Worm (Caenorhabditis elegans) whole organism, young adult: ENCODE measurements around the gene B0034.7.

Experiments used
- B0261.1 ChIP-seq: sonication (generic microtip); optimal IDR thresholded peaks from 2 replicates; lab custom pipeline; 2016; ENCODE audit warnings: mild to moderate bottlenecking, missing genetic modification characterization, moderate library complexity, missing compliant biosample characterization
- F10E7.11 ChIP-seq: sonication (generic microtip); optimal IDR thresholded peaks from 2 replicates; lab custom pipeline; 2017; ENCODE audit warnings: mild to moderate bottlenecking, missing genetic modification characterization, moderate library complexity, missing compliant biosample characterization
- F49E8.2 ChIP-seq: sonication (generic microtip); optimal IDR thresholded peaks from 3 replicates; lab custom pipeline; 2017; ENCODE audit warnings: missing genetic modification characterization, mild to moderate bottlenecking, missing compliant biosample characterization, antibody characterized with exemption, moderate library complexity; ENCODE audit not compliant: insufficient read depth
- T07F8.4 ChIP-seq: sonication (generic microtip); optimal IDR thresholded peaks from 2 replicates; lab custom pipeline; 2016; ENCODE audit warnings: mild to moderate bottlenecking, missing genetic modification characterization, moderate library complexity, missing compliant biosample characterization
- Y53G8AR.9 ChIP-seq: fragments of 200-800 bp; sonication (Bioruptor generic); conservative IDR thresholded peaks from 2 replicates; pipeline ENCODE4 v1.3.6; 2022; ENCODE audit warnings: missing genetic modification reagents, missing genetic modification characterization, missing compliant biosample characterization
- Y79H2A.3 ChIP-seq: fragments of 200-800 bp; sonication (Bioruptor generic); conservative IDR thresholded peaks from 2 replicates; pipeline ENCODE4 v1.3.6; 2022; ENCODE audit warnings: missing genetic modification reagents, missing genetic modification characterization, missing compliant biosample characterization
- aptf-2 ChIP-seq: fragments of 200-800 bp; sonication (Bioruptor generic); conservative IDR thresholded peaks from 2 replicates; pipeline ENCODE4 v1.3.6; 2022; ENCODE audit warnings: missing genetic modification reagents, missing genetic modification characterization, missing compliant biosample characterization
- aptf-3 ChIP-seq: fragments of 200-800 bp; sonication (Bioruptor generic); IDR thresholded peaks from 2 replicates; pipeline ENCODE4 v1.3.6; 2022; ENCODE audit warnings: missing genetic modification characterization, missing compliant biosample characterization
- attf-3 ChIP-seq: fragments of 200-800 bp; sonication (Bioruptor generic); conservative IDR thresholded peaks from 2 replicates; pipeline ENCODE4 v1.3.6; 2022; ENCODE audit warnings: missing genetic modification reagents, missing genetic modification characterization, missing compliant biosample characterization
- attf-5 ChIP-seq: fragments of 200-800 bp; sonication (Bioruptor generic); optimal IDR thresholded peaks from 2 replicates; lab custom pipeline; 2018; ENCODE audit warnings: mild to moderate bottlenecking, missing genetic modification characterization, missing compliant biosample characterization
- bed-1 ChIP-seq: fragments of 200-800 bp; sonication (Bioruptor generic); IDR thresholded peaks from 2 replicates; pipeline ENCODE4 v1.3.6; 2022; ENCODE audit warnings: missing genetic modification reagents, missing genetic modification characterization, missing compliant biosample characterization
- ccch-3 ChIP-seq: fragments of 200-800 bp; sonication (Bioruptor generic); optimal IDR thresholded peaks from 2 replicates; lab custom pipeline; 2018; ENCODE audit warnings: mild to moderate bottlenecking, missing genetic modification characterization, missing compliant biosample characterization
- ceh-40 ChIP-seq: fragments of 200-800 bp; sonication (Bioruptor generic); IDR thresholded peaks from 2 replicates; pipeline ENCODE4 v1.3.6; 2022; ENCODE audit warnings: missing genetic modification characterization, missing compliant biosample characterization
- ceh-58 ChIP-seq: fragments of 200-800 bp; sonication (Bioruptor generic); IDR thresholded peaks from 2 replicates; pipeline ENCODE4 v1.3.6; 2022; ENCODE audit warnings: missing genetic modification characterization, missing compliant biosample characterization
- ceh-79 ChIP-seq: sonication (generic microtip); optimal IDR thresholded peaks from 2 replicates; lab custom pipeline; 2017; ENCODE audit warnings: mild to moderate bottlenecking, missing genetic modification characterization, missing compliant biosample characterization
- chd-7 ChIP-seq: sonication (generic microtip); optimal IDR thresholded peaks from 2 replicates; lab custom pipeline; 2016; ENCODE audit warnings: mild to moderate bottlenecking, missing genetic modification characterization, moderate library complexity, missing compliant biosample characterization
- dpff-1 ChIP-seq: sonication (generic microtip); optimal IDR thresholded peaks from 2 replicates; lab custom pipeline; 2017; ENCODE audit warnings: mild to moderate bottlenecking, missing genetic modification characterization, missing compliant biosample characterization
- egrh-3 ChIP-seq: fragments of 200-800 bp; sonication (Bioruptor generic); IDR thresholded peaks from 2 replicates; pipeline ENCODE4 v1.3.6; 2022; ENCODE audit warnings: missing genetic modification reagents, missing genetic modification characterization, missing compliant biosample characterization
- ets-4 ChIP-seq: fragments of 200-800 bp; sonication (Bioruptor generic); optimal IDR thresholded peaks from 2 replicates; lab custom pipeline; 2018; ENCODE audit warnings: mild to moderate bottlenecking, missing genetic modification characterization, missing compliant biosample characterization
- hsf-1 ChIP-seq: fragments of 200-800 bp; sonication (Bioruptor generic); IDR thresholded peaks from 2 replicates; pipeline ENCODE4 v1.3.6; 2022; ENCODE audit warnings: missing genetic modification reagents, missing genetic modification characterization, missing compliant biosample characterization
- lin-35 ChIP-seq, 3 experiments: fragments of 150-350 bp in 2 of 3; sonication (generic microtip) in 1 of 3; optimal IDR thresholded peaks; 2 replicates each; lab custom pipeline; 2014 to 2018; ENCODE audit warnings: missing biosample characterization in 3 of 3, missing genetic modification characterization in 3 of 3, missing genetic modification reagents in 3 of 3
- lin-40 ChIP-seq: sonication (generic microtip); optimal IDR thresholded peaks from 2 replicates; lab custom pipeline; 2016; ENCODE audit warnings: missing genetic modification characterization, mild to moderate bottlenecking, missing compliant biosample characterization, missing genotype, missing genetic modification reagents
- mes-4 ChIP-seq: sonication (generic microtip); optimal IDR thresholded peaks from 2 replicates; lab custom pipeline; 2016; ENCODE audit warnings: missing genotype, missing genetic modification characterization, missing compliant biosample characterization
- nfya-1 ChIP-seq: sonication (generic microtip); optimal IDR thresholded peaks from 2 replicates; lab custom pipeline; 2017; ENCODE audit warnings: antibody characterized with exemption, missing compliant biosample characterization, missing genetic modification characterization, borderline replicate concordance; ENCODE audit not compliant: insufficient read depth
- nfyb-1 ChIP-seq: fragments of 200-800 bp; sonication (Bioruptor generic); IDR thresholded peaks from 2 replicates; pipeline ENCODE4 v1.3.6; 2022; ENCODE audit warnings: missing genetic modification reagents, missing genetic modification characterization, missing compliant biosample characterization
- nhr-27 ChIP-seq: fragments of 200-800 bp; sonication (Bioruptor generic); optimal IDR thresholded peaks from 2 replicates; lab custom pipeline; 2018; ENCODE audit warnings: mild to moderate bottlenecking, missing genetic modification characterization, moderate library complexity, missing compliant biosample characterization
- nhr-80 ChIP-seq: sonication (generic microtip); optimal IDR thresholded peaks from 2 replicates; lab custom pipeline; 2016; ENCODE audit warnings: missing genetic modification characterization, missing compliant biosample characterization
- nhr-90 ChIP-seq: sonication (generic microtip); optimal IDR thresholded peaks from 2 replicates; lab custom pipeline; 2016; ENCODE audit warnings: missing genotype, mild to moderate bottlenecking, missing genetic modification characterization, missing compliant biosample characterization
- pha-4 ChIP-seq: fragments of 150-350 bp; sonication (generic microtip); optimal IDR thresholded peaks from 2 replicates; lab custom pipeline; 2014; ENCODE audit warnings: missing biosample characterization, missing genetic modification reagents, missing genetic modification characterization
- sdz-38 ChIP-seq: sonication (generic microtip); optimal IDR thresholded peaks from 2 replicates; lab custom pipeline; 2016; ENCODE audit warnings: missing genotype, missing genetic modification characterization, missing compliant biosample characterization
- sea-2 ChIP-seq: fragments of 200-800 bp; sonication (Bioruptor generic); IDR thresholded peaks from 2 replicates; pipeline ENCODE4 v1.3.6; 2022; ENCODE audit warnings: missing genetic modification characterization, missing compliant biosample characterization
- snpc-1.3 ChIP-seq: sonication (generic microtip); optimal IDR thresholded peaks from 2 replicates; lab custom pipeline; 2017; ENCODE audit warnings: missing genetic modification characterization, mild to moderate bottlenecking, missing compliant biosample characterization, antibody characterized with exemption, moderate library complexity, missing genotype, missing genetic modification reagents; ENCODE audit not compliant: insufficient read depth
- tbp1 ChIP-seq: fragments of 200-800 bp; sonication (Bioruptor generic); optimal IDR thresholded peaks from 2 replicates; lab custom pipeline; 2018; ENCODE audit warnings: mild to moderate bottlenecking, missing genetic modification characterization, missing compliant biosample characterization
- tbx-9 ChIP-seq: sonication (generic microtip); optimal IDR thresholded peaks from 2 replicates; lab custom pipeline; 2016; ENCODE audit warnings: borderline replicate concordance, missing genetic modification characterization, inconsistent platforms, missing compliant biosample characterization
- unc-130 ChIP-seq: sonication (generic microtip); optimal IDR thresholded peaks from 2 replicates; lab custom pipeline; 2016; ENCODE audit warnings: missing genetic modification reagents, missing genetic modification characterization, missing compliant biosample characterization
- xnd-1 ChIP-seq: sonication (generic microtip); optimal IDR thresholded peaks from 2 replicates; lab custom pipeline; 2016; ENCODE audit warnings: missing genotype, missing genetic modification reagents, missing genetic modification characterization, missing compliant biosample characterization
- zfh-2 ChIP-seq: fragments of 200-800 bp; sonication (Bioruptor generic); conservative IDR thresholded peaks from 2 replicates; pipeline ENCODE4 v1.3.6; 2022; ENCODE audit warnings: missing genetic modification reagents, missing genetic modification characterization, missing compliant biosample characterization
- zim-3 ChIP-seq: sonication (generic microtip); optimal IDR thresholded peaks from 2 replicates; lab custom pipeline; 2017; ENCODE audit warnings: mild to moderate bottlenecking, missing genetic modification characterization, moderate library complexity, missing compliant biosample characterization
- ztf-25 ChIP-seq: fragments of 200-800 bp; sonication (Bioruptor generic); IDR thresholded peaks from 2 replicates; pipeline ENCODE4 v1.3.6; 2022; ENCODE audit warnings: missing genetic modification reagents, missing genetic modification characterization, missing compliant biosample characterization

Gene B0034.7

DNA sequence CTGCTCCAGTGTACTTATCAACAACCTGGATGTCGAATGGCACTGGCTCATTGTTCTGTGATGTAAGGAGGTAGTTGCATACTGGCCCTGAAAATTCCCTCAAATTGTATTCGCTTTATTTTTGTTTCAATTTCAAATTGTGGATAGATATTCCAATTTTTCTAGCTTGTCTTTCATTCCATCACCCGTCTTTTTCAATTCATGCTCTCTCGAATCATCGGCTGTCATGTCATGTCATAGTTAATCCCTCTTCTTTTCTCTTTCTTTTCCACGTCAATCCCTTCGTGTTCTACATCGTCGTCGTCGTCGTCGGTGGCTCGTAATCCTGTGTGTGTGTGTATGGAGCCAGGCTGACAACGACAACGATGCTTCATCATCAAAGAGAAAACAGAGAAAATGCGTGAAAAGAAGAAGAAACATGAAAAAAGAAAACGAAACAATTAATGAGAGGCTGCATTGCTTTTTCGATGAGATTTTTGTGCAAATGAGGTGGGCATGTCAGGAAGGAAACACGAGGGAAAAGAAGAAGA lies 5.7 kb upstream of the B0034.7 start:
- no peak for TF ChIP-seq Y79H2A.3 (GFP tag; lab: Robert Waterston, UW)
- no peak for TF ChIP-seq nfya-1 (tag; lab: Kevin White, UChicago)
- TF ChIP-seq egrh-3 (GFP tag; lab: Robert Waterston, UW), result no peak
- TF ChIP-seq pha-4 (tag; lab: Kevin White, UChicago), result no peak
- TF ChIP-seq sdz-38 (tag; lab: Kevin White, UChicago), result no peak
- no peak for TF ChIP-seq T07F8.4 (tag; lab: Kevin White, UChicago)
- no peak for TF ChIP-seq attf-3 (GFP tag; lab: Robert Waterston, UW)
- no peak for TF ChIP-seq bed-1 (GFP tag; lab: Robert Waterston, UW)
- TF ChIP-seq dpff-1 (tag; lab: Kevin White, UChicago), result no peak
- no peak for TF ChIP-seq unc-130
- no peak for TF ChIP-seq ceh-79 (tag; lab: Kevin White, UChicago)
- no peak for TF ChIP-seq snpc-1.3 (tag; lab: Kevin White, UChicago)
- no peak for TF ChIP-seq nhr-80
- no peak for TF ChIP-seq Y53G8AR.9 (GFP tag; lab: Robert Waterston, UW)
- no peak for TF ChIP-seq mes-4
- TF ChIP-seq ceh-58 (GFP tag; lab: Robert Waterston, UW), result no peak
- TF ChIP-seq nhr-27 (tag; lab: Kevin White, UChicago), result no peak
- TF ChIP-seq F49E8.2, result no peak
- TF ChIP-seq, all 124 proteins: peak for 0

DNA sequence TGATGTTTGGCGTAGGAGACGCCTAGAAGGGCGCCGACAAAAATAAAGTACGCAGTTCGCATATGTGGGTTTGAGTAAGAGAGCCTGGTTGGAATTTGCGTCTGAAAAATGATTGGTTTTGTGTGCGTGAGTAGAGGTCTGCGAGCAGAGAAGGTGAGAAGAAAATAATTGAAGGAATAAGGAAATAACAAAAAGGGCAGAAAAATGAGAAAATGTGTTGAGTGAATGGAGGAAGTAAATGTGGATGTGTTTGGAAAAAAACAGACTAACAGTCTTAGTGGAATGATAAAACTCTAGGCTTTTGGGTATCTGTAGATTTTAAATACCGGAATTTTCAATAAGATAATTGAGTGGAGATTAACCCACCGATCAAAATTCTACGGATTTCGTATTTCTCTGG lies 4.8 kb upstream of the B0034.7 start, which contains the start of gene casy-1:
Gene casy-1, minus strand, starts transcription at position 101 of the 400 bp plus-strand sequence.
- TF ChIP-seq sea-2 (GFP tag; lab: Robert Waterston, UW), result no peak
- TF ChIP-seq F10E7.11 (tag; lab: Kevin White, UChicago), result no peak
- TF ChIP-seq xnd-1 (tag; lab: Kevin White, UChicago), result no peak
- TF ChIP-seq chd-7, result no peak
- no peak for TF ChIP-seq snpc-1.3 (tag; lab: Kevin White, UChicago)
- TF ChIP-seq B0261.1, result no peak
- TF ChIP-seq tbp1, result no peak
- TF ChIP-seq tbx-9 (tag; lab: Kevin White, UChicago), result no peak
- TF ChIP-seq aptf-3 (GFP tag; lab: Robert Waterston, UW), result no peak
- TF ChIP-seq hsf-1 (GFP tag; lab: Robert Waterston, UW), result no peak
- TF ChIP-seq attf-3 (GFP tag; lab: Robert Waterston, UW), result no peak
- TF ChIP-seq ztf-25 (GFP tag; lab: Robert Waterston, UW), result no peak
- TF ChIP-seq aptf-2 (GFP tag; lab: Robert Waterston, UW), result no peak
- TF ChIP-seq ccch-3 (GFP tag; lab: Kevin White, UChicago), result no peak
- no peak for TF ChIP-seq ceh-40 (GFP tag; lab: Robert Waterston, UW)

DNA sequence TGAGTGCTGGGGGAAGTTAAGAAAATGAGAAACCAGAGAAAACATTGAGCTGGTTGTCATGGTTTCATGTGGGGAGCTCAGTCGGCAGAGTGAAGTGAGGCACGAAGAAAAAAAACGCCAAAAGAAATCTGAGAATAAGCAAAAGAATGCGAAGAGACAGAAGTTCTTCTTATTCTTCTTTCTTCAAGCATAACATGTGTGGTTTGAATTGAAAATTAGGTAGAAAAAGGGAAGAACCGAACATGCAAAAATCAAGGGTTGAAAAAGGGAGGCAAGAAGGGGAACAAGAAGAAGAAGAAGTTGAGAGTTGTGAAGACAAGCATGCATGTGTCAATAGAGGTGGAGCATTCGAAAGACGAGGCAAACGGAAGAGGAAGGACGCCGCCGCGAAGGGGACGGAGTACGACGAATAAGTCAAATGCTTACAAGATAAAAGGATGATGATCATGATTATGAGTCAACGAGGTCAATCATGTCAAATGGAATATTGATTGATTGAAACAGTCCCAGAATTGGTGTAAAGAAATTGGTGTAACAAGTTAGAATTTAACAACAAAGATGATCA lies 3.5 kb upstream of the B0034.7 start:
- TF ChIP-seq nhr-90 (tag; lab: Kevin White, UChicago), result no peak
- TF ChIP-seq B0261.1, result no peak
- TF ChIP-seq lin-35 (GFP tag; optimal IDR thresholded peaks at IDR 0.05; lab: Kevin White, UChicago), result no peak
- TF ChIP-seq attf-5, result no peak
- no peak for TF ChIP-seq tbp1
- no peak for TF ChIP-seq lin-40 (tag; lab: Kevin White, UChicago)
- TF ChIP-seq zfh-2 (GFP tag; lab: Robert Waterston, UW), result no peak
- no peak for TF ChIP-seq zim-3
- no peak for TF ChIP-seq ets-4 (GFP tag; lab: Kevin White, UChicago)
- no peak for TF ChIP-seq nfyb-1 (GFP tag; lab: Robert Waterston, UW)
